Fruit fly (Drosophila melanogaster): ENCODE data around the gene Det.

Gene Det

DNA sequence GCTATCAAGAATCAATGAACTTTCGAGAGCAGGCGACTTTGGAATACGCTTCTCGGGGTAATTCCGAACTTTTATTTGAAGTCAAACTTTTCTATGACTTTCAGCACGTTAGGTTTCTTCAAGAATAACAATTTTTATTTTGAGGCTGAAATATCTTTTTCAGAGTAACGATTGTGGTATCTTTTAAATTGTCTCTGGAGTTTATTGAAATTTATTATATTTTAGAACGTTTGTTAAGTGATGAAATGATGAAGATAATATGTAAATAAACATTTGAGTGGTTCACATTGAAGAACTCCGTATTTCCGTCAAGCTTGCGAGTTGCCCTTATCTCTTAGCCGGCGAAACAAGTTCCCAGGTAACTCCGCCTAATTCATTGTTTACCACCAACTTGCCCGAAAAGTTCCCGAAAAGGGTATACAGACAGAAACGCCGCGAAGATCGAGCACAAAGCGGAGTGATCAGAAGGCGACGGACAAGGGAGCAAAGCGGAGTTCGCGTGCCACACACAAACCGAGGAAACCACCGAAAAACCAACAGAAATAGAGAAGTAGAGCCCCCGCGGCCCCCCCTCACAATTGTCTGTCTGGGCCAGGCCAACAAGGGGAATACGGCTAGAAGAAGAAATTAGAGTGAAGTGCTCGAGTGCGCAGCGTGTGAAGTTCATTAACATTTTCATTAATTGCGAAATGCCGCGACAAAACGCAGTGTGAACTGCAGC is 31.7 kb upstream of the Det start (continued):
- TF ChIP-seq CG6272 (GFP tag; IDR thresholded peaks at IDR 0.05) (no peak), fu2 (GFP tag; optimal IDR thresholded peaks at IDR 0.05) (no peak), HmgD (GFP tag; optimal IDR thresholded peaks at IDR 0.05) (no peak), odd (GFP tag; optimal IDR thresholded peaks at IDR 0.05) (no peak), ems (GFP tag; optimal IDR thresholded peaks at IDR 0.05) (no peak), Atf-2 (GFP tag; optimal IDR thresholded peaks at IDR 0.05) (no peak), ac (GFP tag; optimal IDR thresholded peaks at IDR 0.05) (no peak), gcm2 (GFP tag; optimal IDR thresholded peaks at IDR 0.05) (no peak), schlank (tag; optimal IDR thresholded peaks at IDR 0.05) (no peak), emc (GFP tag; optimal IDR thresholded peaks at IDR 0.05) (no peak), pho (GFP tag; optimal IDR thresholded peaks at IDR 0.05) (no peak), slou (GFP tag; optimal IDR thresholded peaks at IDR 0.05) (no peak), CG12155 (GFP tag; optimal IDR thresholded peaks at IDR 0.05) (no peak), CG12219 (GFP tag; optimal IDR thresholded peaks at IDR 0.05) (no peak), Ssrp (tag; optimal IDR thresholded peaks at IDR 0.05) (peak; percentile 35), Xrp1 (GFP tag; IDR thresholded peaks at IDR 0.05) (peak; percentile 58; the same call in 1 of the 2 replicates), jumu (GFP tag; optimal IDR thresholded peaks at IDR 0.05) (no peak), kay (GFP tag; optimal IDR thresholded peaks at IDR 0.05) (no peak), CG15073 (GFP tag; optimal IDR thresholded peaks at IDR 0.05) (no peak), CG31365 (tag; optimal IDR thresholded peaks at IDR 0.05) (no peak), Dad (GFP tag; optimal IDR thresholded peaks at IDR 0.05) (no peak), CG3065 (GFP tag; optimal IDR thresholded peaks at IDR 0.05) (no peak), CG11247 (GFP tag; IDR thresholded peaks at IDR 0.05) (no peak), CG15479 (GFP tag; optimal IDR thresholded peaks at IDR 0.05) (no peak), CG15696 (tag; optimal IDR thresholded peaks at IDR 0.05) (no peak), CG17568 (GFP tag; optimal IDR thresholded peaks at IDR 0.05) (no peak), E2f2 (GFP tag; IDR thresholded peaks at IDR 0.05) (no peak), CG5180 (GFP tag; optimal IDR thresholded peaks at IDR 0.05) (no peak), ken (GFP tag; IDR thresholded peaks at IDR 0.05) (no peak), CG30431 (GFP tag; optimal IDR thresholded peaks at IDR 0.05) (no peak), sqz (GFP tag; optimal IDR thresholded peaks at IDR 0.05) (no peak), CG17359 (tag; optimal IDR thresholded peaks at IDR 0.05) (no peak), CG11398 (GFP tag; optimal IDR thresholded peaks at IDR 0.05) (no peak), BtbVII (GFP tag; optimal IDR thresholded peaks at IDR 0.05) (no peak), vnd (GFP tag; IDR thresholded peaks at IDR 0.05; ENCODE audit: partially characterized antibody) (no peak), CG14667 (GFP tag; IDR thresholded peaks at IDR 0.05) (no peak), CG8765 (GFP tag; IDR thresholded peaks at IDR 0.05) (no peak), dysf (GFP tag; IDR thresholded peaks at IDR 0.05) (no peak), ranshi (GFP tag; IDR thresholded peaks at IDR 0.05) (no peak), CG10209 (GFP tag; optimal IDR thresholded peaks at IDR 0.05) (no peak), jing (GFP tag; optimal IDR thresholded peaks at IDR 0.05) (no peak), tgo (GFP tag; IDR thresholded peaks at IDR 0.05) (no peak), Sry-δ (GFP tag; optimal IDR thresholded peaks at IDR 0.05) (no peak), CG4730 (GFP tag; IDR thresholded peaks at IDR 0.05) (no peak), sima (GFP tag; optimal IDR thresholded peaks at IDR 0.05) (no peak), nmo (GFP tag; optimal IDR thresholded peaks at IDR 0.05) (peak; percentile 64), CG1647 (GFP tag; optimal IDR thresholded peaks at IDR 0.05) (no peak), slbo (GFP tag; IDR thresholded peaks at IDR 0.05) (no peak), CG6791 (GFP tag; IDR thresholded peaks at IDR 0.05; ENCODE audit: partially characterized antibody) (0 out of 3 replicates have a peak, but pooled peaks have one; percentile 61), unc-4 (GFP tag; IDR thresholded peaks at IDR 0.05; ENCODE audit: partially characterized antibody) (no peak), Ptx1 (GFP tag; IDR thresholded peaks at IDR 0.05) (no peak)

Data from whole organism, embryonic.